Comparison of ENCODE assay signal across 2 worm cellular contexts in the genomic region with DNA sequence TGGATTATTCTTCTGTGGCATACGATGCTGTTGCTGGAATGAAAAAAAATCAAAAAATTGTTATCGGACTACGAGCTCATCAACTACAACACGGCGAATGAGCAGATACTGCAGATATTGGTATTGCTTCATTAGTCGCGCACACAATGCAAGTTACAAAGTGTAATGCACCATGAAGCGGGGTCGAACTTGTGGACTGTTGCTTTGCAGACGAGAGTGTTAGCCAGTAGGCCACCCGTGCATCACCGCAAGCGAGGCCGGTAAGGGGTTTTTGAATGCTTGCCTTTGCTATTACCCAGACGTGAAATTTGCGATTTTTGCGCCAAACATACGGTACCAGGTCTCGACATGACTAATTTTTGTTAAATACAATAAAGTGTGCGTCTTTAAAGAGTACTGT.
TF ChIP-seq lines count a peak whose summit lies in the region.

No protein-coding gene starts in this region.

TF ChIP-seq in whole organism, L4 larva, 104 proteins besides CTCF, POLR2A, EP300 and RAD21 (continued from another document):
- TF ChIP-seq ces-1 (GFP tag; optimal IDR thresholded peaks at IDR 0.05; lab: Kevin White, UChicago) = no peak
- no peak for TF ChIP-seq nhr-76 (tag; optimal IDR thresholded peaks at IDR 0.05; lab: Kevin White, UChicago)
- peak; percentile 27 for TF ChIP-seq R02D3.7 (tag; optimal IDR thresholded peaks at IDR 0.05; lab: Kevin White, UChicago)
- peak; percentile 51 to 92 for TF ChIP-seq daf-16 (GFP tag; optimal IDR thresholded peaks at IDR 0.05; lab: Kevin White, UChicago)
- TF ChIP-seq daf-16 (tag; optimal IDR thresholded peaks at IDR 0.05; lab: Kevin White, UChicago) = peak; percentile 61
- TF ChIP-seq ceh-32 (tag; optimal IDR thresholded peaks at IDR 0.05; lab: Kevin White, UChicago; ENCODE audit: poor library complexity) = no peak
- peak; percentile 75; the same call in 1 of the 2 replicates for TF ChIP-seq mdt-29 (GFP tag; IDR thresholded peaks at IDR 0.05; lab: Robert Waterston, UW)
- TF ChIP-seq unc-130 (GFP tag; optimal IDR thresholded peaks at IDR 0.05; lab: Kevin White, UChicago) = peak; percentile 82
- TF ChIP-seq ctbp-1 (GFP tag; IDR thresholded peaks at IDR 0.05; lab: Robert Waterston, UW) = peak; percentile 85
- TF ChIP-seq dve-1 (tag; optimal IDR thresholded peaks at IDR 0.05; lab: Kevin White, UChicago; ENCODE audit: insufficient read depth) = peak; percentile 84
- peak; percentile 81 for TF ChIP-seq sdz-12 (GFP tag; optimal IDR thresholded peaks at IDR 0.05; lab: Kevin White, UChicago)
- TF ChIP-seq attf-4 (tag; optimal IDR thresholded peaks at IDR 0.05; lab: Kevin White, UChicago) = no peak
- no peak for TF ChIP-seq fos-1 (tag; optimal IDR thresholded peaks at IDR 0.05; lab: Kevin White, UChicago)
- peak; percentile 72 to 83; a peak in 3 of 4 replicates for TF ChIP-seq madf-5 (GFP tag; IDR thresholded peaks at IDR 0.05; lab: Robert Waterston, UW)
- 0 out of 2 replicates have a peak, but pooled peaks have one; percentile 62 for TF ChIP-seq zfp-3 (GFP tag; conservative IDR thresholded peaks at IDR 0.05; lab: Robert Waterston, UW)
- peak; percentile 54 for TF ChIP-seq dpl-1 (GFP tag; optimal IDR thresholded peaks at IDR 0.05; lab: Kevin White, UChicago)
- TF ChIP-seq nhr-25 (tag; optimal IDR thresholded peaks at IDR 0.05; lab: Kevin White, UChicago; ENCODE audit: borderline replicate concordance, insufficient read depth) = peak; percentile 64
- TF ChIP-seq saeg-2 (GFP tag; IDR thresholded peaks at IDR 0.05; lab: Robert Waterston, UW) = peak; percentile 89
- no peak for TF ChIP-seq ceh-28 (tag; optimal IDR thresholded peaks at IDR 0.05; lab: Kevin White, UChicago)
- 0 out of 2 replicates have a peak, but pooled peaks have one; percentile 17 for TF ChIP-seq zip-11 (GFP tag; IDR thresholded peaks at IDR 0.05; lab: Robert Waterston, UW)
- TF ChIP-seq dmd-6 (GFP tag; IDR thresholded peaks at IDR 0.05; lab: Robert Waterston, UW) = peak; percentile 68
- TF ChIP-seq nhr-11 (tag; optimal IDR thresholded peaks at IDR 0.05; lab: Kevin White, UChicago) = peak; percentile 37
- peak; percentile 89 for TF ChIP-seq Y5F2A.4 (GFP tag; optimal IDR thresholded peaks at IDR 0.05; lab: Kevin White, UChicago)
- TF ChIP-seq daf-19 (GFP tag; conservative IDR thresholded peaks at IDR 0.05; lab: Robert Waterston, UW) = peak; percentile 42; the same call in 1 of the 2 replicates
- peak; percentile 86 for TF ChIP-seq Y48G9A.11 (GFP tag; IDR thresholded peaks at IDR 0.05; lab: Robert Waterston, UW)
- TF ChIP-seq tag-97 (GFP tag; IDR thresholded peaks at IDR 0.05; lab: Robert Waterston, UW) = no peak
- peak; percentile 37 for TF ChIP-seq spr-1 (tag; optimal IDR thresholded peaks at IDR 0.05; lab: Kevin White, UChicago)
- peak; percentile 88 for TF ChIP-seq snpc-1.2 (GFP tag; IDR thresholded peaks at IDR 0.05; lab: Robert Waterston, UW)
- peak; percentile 98 for TF ChIP-seq dmd-8 (GFP tag; IDR thresholded peaks at IDR 0.05; lab: Robert Waterston, UW)
- TF ChIP-seq lin-1 (GFP tag; IDR thresholded peaks at IDR 0.05; lab: Robert Waterston, UW) = peak; percentile 90
- TF ChIP-seq F10B5.3 (tag; optimal IDR thresholded peaks at IDR 0.05; lab: Kevin White, UChicago) = peak; percentile 71
- TF ChIP-seq nhr-237 (tag; optimal IDR thresholded peaks at IDR 0.05; lab: Kevin White, UChicago) = no peak
- TF ChIP-seq arid-1 (GFP tag; conservative IDR thresholded peaks at IDR 0.05; lab: Robert Waterston, UW) = peak; percentile 94
- peak; percentile 61 for TF ChIP-seq zfp-2 (tag; optimal IDR thresholded peaks at IDR 0.05; lab: Kevin White, UChicago)
- TF ChIP-seq rbr-2 (tag; optimal IDR thresholded peaks at IDR 0.05; lab: Kevin White, UChicago) = peak; percentile 76
- no peak for TF ChIP-seq unc-62 (GFP tag; optimal IDR thresholded peaks at IDR 0.05 in 1 of 2; lab: Kevin White, UChicago)
- no peak for TF ChIP-seq unc-62 (tag; optimal IDR thresholded peaks at IDR 0.05; lab: Kevin White, UChicago)
- TF ChIP-seq zag-1 (tag; optimal IDR thresholded peaks at IDR 0.05; lab: Kevin White, UChicago) = no peak
- no peak for TF ChIP-seq T20F7.1 (GFP tag; optimal IDR thresholded peaks at IDR 0.05; lab: Kevin White, UChicago)
- peak; percentile 88 for TF ChIP-seq nhr-42 (GFP tag; IDR thresholded peaks at IDR 0.05; lab: Robert Waterston, UW)
- TF ChIP-seq cey-2 (tag; optimal IDR thresholded peaks at IDR 0.05; lab: Kevin White, UChicago; ENCODE audit: borderline replicate concordance, insufficient read depth) = no peak
- peak; percentile 91; the same call in 1 of the 2 replicates for TF ChIP-seq Y105C5A.15 (GFP tag; IDR thresholded peaks at IDR 0.05; lab: Robert Waterston, UW)
- no peak for TF ChIP-seq ceh-62 (tag; optimal IDR thresholded peaks at IDR 0.05; lab: Kevin White, UChicago)
- no peak for TF ChIP-seq unc-39 (tag; optimal IDR thresholded peaks at IDR 0.05; lab: Kevin White, UChicago)
- TF ChIP-seq tra-1 (GFP tag; IDR thresholded peaks at IDR 0.05; lab: Robert Waterston, UW) = peak; percentile 88
- TF ChIP-seq T26A8.4 (GFP tag; IDR thresholded peaks at IDR 0.05; lab: Robert Waterston, UW) = peak; percentile 90
- no peak for TF ChIP-seq pqm-1 (tag; optimal IDR thresholded peaks at IDR 0.05; lab: Kevin White, UChicago)

TF ChIP-seq in whole organism, late embryonic, 69 proteins besides CTCF, POLR2A, EP300 and RAD21 (continued from another document):
- peak; percentile 88 for TF ChIP-seq ceh-34 (tag; optimal IDR thresholded peaks at IDR 0.05; lab: Kevin White, UChicago)
- peak; percentile 88 for TF ChIP-seq rnt-1 (tag; optimal IDR thresholded peaks at IDR 0.05; lab: Kevin White, UChicago)
- TF ChIP-seq hlh-13 (GFP tag; optimal IDR thresholded peaks at IDR 0.05; lab: Kevin White, UChicago) = peak; percentile 89
- peak; percentile 80 for TF ChIP-seq K02D7.2 (tag; optimal IDR thresholded peaks at IDR 0.05; lab: Kevin White, UChicago)
- TF ChIP-seq hlh-6 (tag; optimal IDR thresholded peaks at IDR 0.05; lab: Kevin White, UChicago) = peak; percentile 98
